Worm (Caenorhabditis elegans) whole organism, L4/young adult: Measurements from ENCODE around the gene spat-2.

Experiments
- W03F9.2 ChIP-seq: fragments of 150-350 bp; optimal IDR thresholded peaks from 2 replicates; lab custom pipeline; 2014; ENCODE audit warnings: missing biosample characterization, missing genetic modification characterization
- dao-5 ChIP-seq: sonication (generic microtip); optimal IDR thresholded peaks from 2 replicates; lab custom pipeline; 2016; ENCODE audit warnings: missing genotype, missing genetic modification characterization, moderate library complexity, missing compliant biosample characterization

DNA sequence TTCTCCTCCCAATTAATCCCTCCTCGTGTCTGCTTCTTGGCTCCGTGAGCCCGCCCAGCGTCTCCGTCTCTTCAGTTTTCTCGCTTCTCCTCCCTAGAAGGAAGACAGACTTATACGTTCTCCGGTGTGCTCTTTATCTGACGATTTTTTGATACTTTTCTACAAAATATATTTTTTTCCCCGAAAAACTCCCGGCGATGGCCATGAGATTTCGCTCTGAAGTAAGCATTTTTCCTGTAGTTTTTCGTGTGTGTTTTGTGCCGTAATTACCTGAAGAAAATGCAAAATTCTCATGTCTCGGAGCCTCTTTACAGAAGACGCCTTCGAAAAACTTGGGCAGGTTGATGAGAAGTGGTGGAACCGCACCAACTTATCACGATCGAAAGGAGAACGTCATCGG lies at the start of gene spat-2:
- TF ChIP-seq W03F9.2 (tag; lab: Kevin White, UChicago) (no peak), dao-5 (tag; lab: Kevin White, UChicago) (no peak)
